Fruit fly (Drosophila melanogaster) whole organism: ENCODE data around the gene CG13133.

Experiments used
- CG8478 ChIP-seq: fragments of >200 bp; optimal IDR thresholded peaks from 2 replicates; lab custom pipeline; 2018; ENCODE audit warnings: inconsistent platforms
- Dll ChIP-seq: fragments of >200 bp; optimal IDR thresholded peaks from 2 replicates; lab custom pipeline; 2017
- EcR ChIP-seq, 2 experiments: fragments of >200 bp; optimal IDR thresholded peaks; 2 replicates each; lab custom pipeline; 2017; ENCODE audit warnings: missing biosample characterization in 2 of 2, missing genetic modification characterization in 2 of 2, missing genetic modification reagents in 2 of 2
- pan ChIP-seq: fragments of >200 bp; optimal IDR thresholded peaks from 2 replicates; lab custom pipeline; 2017
- psq ChIP-seq: fragments of >200 bp; optimal IDR thresholded peaks from 2 replicates; lab custom pipeline; 2017
- usp ChIP-seq: fragments of >200 bp; optimal IDR thresholded peaks from 2 replicates; lab custom pipeline; 2017; ENCODE audit warnings: missing biosample characterization, missing genetic modification characterization, mixed read lengths

CG13133 gene

DNA sequence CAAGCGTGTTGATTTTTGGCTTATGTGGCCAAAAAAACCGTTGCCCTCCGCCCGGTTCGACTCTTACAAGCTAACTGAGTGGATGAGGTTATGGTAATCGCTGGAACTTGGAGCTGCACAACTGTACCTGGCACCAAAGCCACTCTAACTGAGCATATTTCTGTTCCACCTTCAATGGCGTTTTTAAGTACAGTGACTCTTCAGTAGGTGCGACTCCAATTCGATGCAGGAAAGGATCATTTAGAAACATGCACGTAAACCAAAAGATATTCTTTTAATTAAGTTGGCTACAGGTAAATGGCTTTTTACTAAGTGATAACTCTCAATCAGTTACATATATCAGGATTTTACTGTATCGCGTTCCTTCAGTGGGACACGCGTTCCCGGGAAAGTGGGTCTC lies at the start of gene CG13133:
TSS of gene CG13133 (minus strand) at position 101 of the 400 bp plus-strand sequence.
- TF ChIP-seq EcR (GFP tag; optimal IDR thresholded peaks at IDR 0.05; lab: Kevin White, UChicago), result no peak
- TF ChIP-seq usp, result no peak
- TF ChIP-seq Dll (lab: Kevin White, UChicago), result no peak
- no peak for TF ChIP-seq CG8478 (lab: Kevin White, UChicago)
- no peak for TF ChIP-seq psq
- no peak for TF ChIP-seq pan

DNA sequence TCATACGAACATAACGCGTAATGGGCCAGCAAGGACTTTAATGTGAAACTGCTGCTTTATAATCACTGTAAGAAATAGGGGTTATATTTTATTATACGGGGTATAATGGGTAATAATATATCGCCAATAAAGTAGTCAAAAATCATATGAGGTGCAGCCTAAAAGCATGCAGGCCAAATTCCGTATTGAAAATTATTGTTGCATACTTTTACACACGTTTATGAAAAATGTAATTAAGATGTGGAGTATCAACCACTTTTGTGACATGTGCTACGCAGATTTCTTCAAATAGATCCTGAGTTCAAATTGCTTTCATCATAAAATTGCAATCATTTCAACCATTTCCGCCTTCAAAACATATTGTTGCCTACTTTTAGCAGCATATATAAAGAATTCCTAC lies 38.6 kb upstream of the CG13133 start:
- TF ChIP-seq EcR (GFP tag; optimal IDR thresholded peaks at IDR 0.05; lab: Kevin White, UChicago), result no peak
- no peak for TF ChIP-seq Dll (lab: Kevin White, UChicago)
- TF ChIP-seq psq, result no peak
- TF ChIP-seq CG8478 (lab: Kevin White, UChicago), result no peak
- no peak for TF ChIP-seq usp
- TF ChIP-seq pan, result no peak

DNA sequence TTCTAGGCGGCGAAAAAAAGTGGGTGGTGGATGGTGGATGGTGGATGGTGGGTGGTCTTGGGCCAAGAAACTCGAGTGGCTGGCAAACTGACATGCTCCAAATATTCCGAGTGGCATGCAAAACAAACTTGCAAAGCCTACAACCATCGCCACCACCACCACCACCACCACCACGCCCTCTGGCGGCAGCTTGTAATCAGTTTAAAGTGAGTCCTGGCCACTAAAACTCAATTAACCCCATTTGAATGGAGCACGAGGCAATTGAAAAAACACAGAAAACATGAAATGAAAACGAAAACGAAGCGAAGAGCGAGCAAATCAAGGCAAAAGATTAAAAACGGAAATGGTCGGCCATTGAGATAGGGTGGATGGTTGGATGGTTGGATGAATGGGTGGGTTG lies 31.8 kb upstream of the CG13133 start:
- TF ChIP-seq pan (no peak), EcR (GFP tag; optimal IDR thresholded peaks at IDR 0.05; lab: Kevin White, UChicago) (no peak), Dll (lab: Kevin White, UChicago) (no peak), CG8478 (lab: Kevin White, UChicago) (no peak), usp (no peak), psq (no peak)

DNA sequence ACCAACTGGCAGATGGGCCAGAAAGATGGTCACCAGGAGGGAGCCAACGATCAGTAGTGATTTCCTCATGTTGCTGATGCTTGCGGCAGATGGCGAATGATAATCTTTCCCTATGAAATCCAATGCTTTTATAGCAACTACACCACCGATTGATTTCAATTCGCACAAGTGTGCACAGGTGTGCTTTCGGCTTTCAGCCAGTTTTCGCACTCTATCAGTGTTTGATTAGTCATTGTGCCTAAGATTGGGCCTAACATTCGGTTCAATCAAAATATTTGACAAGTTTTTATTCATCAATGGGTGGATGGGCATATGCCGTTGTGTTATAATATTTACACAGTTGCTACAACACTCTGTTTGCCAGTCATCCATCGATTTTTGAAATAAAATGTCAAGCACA lies 30.5 kb upstream of the CG13133 start, which contains the start of gene CG13135:
TSS of gene CG13135 (minus strand) at position 101 of the 400 bp plus-strand sequence.
- TF ChIP-seq CG8478 (lab: Kevin White, UChicago) (no peak), pan (no peak)

DNA sequence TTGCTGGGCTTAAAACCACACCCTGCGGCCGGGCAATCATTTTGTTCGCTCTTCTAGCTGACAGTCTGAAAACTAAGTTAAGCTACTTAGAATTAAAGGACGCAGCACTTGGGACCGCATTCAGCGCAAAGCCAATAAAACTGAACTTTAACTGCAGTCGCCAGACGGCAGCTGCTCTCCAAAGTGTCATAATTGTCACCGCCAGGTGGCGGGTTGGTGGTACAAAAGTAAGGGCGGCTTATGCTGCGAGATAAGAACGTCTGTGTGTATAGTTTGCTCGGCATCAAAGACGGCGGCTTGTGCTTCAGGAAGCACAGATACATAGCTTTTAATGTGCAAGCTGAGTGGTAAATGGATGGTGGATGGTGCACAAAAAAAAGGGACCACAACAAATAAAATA lies 16.6 kb upstream of the CG13133 start:
- TF ChIP-seq usp (no peak), Dll (lab: Kevin White, UChicago) (no peak), EcR (GFP tag; optimal IDR thresholded peaks at IDR 0.05; lab: Kevin White, UChicago) (no peak), CG8478 (lab: Kevin White, UChicago) (no peak), psq (no peak), pan (no peak)

DNA sequence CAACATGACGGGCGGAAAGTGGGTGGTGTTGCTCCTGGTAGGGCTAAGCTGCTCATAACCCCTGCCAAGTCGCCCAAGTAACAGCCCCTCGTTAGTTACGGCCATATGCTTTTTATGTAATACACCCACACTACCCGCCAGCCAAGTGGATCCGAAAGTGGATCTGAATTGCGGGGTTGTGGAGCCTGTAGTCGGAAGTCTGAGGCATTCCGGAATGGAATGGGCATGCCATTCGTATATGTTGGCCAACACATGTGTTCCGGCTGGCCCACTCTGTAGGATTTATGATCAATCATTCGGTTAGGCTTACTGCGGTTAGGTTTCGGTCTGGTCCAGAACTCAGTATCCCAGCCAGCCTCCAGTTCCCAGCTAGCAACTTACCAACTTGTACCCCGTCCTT lies 3.9 kb upstream of the CG13133 start:
- no peak for TF ChIP-seq psq

DNA sequence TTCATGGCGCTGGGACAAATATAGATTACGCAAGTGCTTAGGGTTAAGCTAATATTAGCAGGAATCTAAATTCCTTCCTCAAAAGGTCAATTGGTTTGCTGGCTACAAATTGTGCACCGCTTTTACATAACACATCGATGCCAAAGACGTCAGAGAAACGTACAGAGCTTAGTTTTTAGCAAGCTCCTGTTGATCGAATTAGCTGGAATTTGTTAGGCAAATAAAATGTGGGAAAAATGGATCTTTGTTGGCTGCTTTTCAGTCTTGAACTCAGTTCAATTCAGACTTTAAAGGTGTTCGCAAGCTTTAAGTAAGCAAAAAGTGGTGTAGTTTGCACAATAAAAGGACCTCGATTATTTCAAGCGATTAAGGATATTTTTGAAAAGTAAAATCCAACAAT lies 1.6 kb upstream of the CG13133 start, which contains the start of gene CG34109:
TSS of gene CG34109 (plus strand) at position 301 of the 400 bp plus-strand sequence.
- TF ChIP-seq usp (no peak), CG8478 (lab: Kevin White, UChicago) (no peak), pan (no peak), psq (no peak), EcR (GFP tag; optimal IDR thresholded peaks at IDR 0.05; lab: Kevin White, UChicago) (no peak), Dll (lab: Kevin White, UChicago) (no peak)

DNA sequence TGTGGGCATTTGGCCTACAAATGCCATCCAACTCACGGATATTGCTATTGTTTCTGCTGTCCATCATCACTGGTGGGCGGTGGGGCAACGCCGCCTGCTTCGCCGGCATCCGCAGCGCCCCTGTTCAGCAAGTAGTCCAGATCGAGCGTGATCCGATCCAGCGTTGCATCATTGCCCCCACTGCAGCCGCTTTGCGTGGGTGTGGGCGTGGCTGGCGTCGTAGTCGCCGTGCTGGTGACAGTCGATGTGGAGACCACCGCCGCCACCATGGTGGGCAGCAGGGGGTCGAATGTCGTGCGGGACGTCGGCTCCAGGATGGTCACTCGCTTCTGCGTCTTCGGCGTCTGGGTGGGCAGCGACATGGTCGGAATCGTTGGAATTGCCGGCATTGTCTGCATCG lies 27.4 kb downstream of the CG13133 start:
- TF ChIP-seq CG8478 (lab: Kevin White, UChicago) (no peak), Dll (lab: Kevin White, UChicago) (no peak), EcR (GFP tag; optimal IDR thresholded peaks at IDR 0.05; lab: Kevin White, UChicago) (no peak), pan (no peak)

DNA sequence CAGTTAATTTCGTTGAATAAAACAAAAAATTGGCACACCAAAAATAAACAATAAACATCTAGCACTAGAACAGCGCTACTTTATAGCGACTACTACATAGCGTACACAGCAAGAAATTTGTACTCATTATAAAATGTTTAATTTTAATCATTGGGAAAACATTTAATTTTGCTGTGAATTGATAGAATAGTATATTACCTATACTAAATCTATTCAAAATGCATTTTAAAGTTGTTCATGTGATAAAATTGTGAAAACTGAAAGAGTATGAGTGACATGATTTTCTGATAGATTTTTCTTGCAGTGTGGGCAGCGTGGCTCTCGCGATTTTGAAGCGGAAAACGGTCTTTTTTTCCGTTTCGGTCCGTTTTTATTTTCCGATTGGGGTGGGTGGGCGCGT lies 30.9 kb downstream of the CG13133 start:
- TF ChIP-seq CG8478 (lab: Kevin White, UChicago) (no peak), Dll (lab: Kevin White, UChicago) (no peak), usp (no peak), pan (no peak), EcR (GFP tag; optimal IDR thresholded peaks at IDR 0.05; lab: Kevin White, UChicago) (no peak), psq (no peak)

DNA sequence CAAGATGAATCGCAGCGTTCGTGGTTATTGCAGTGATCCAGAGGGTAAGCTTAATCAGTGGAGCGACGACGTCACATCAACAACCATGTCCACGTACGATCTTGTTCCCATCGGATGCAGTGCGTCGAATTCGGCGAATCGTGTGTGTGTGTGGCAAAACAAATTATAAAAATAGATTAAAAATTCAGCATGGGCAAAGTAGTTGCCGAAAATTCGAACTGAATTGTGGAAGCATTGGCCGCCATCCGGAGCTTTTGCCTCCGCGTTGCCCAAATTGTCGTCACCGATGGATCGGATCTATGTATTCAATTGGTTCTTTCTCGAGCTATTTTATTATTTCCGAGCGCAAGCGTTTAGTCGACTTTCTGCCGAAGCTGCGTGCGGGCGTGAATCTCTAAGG lies 31.7 kb downstream of the CG13133 start, which contains the start of gene Spn31A:
TSS of gene Spn31A (plus strand) at position 301 of the 400 bp plus-strand sequence.
- no peak for TF ChIP-seq Dll (lab: Kevin White, UChicago)
- TF ChIP-seq usp, result no peak
- TF ChIP-seq pan, result no peak
- TF ChIP-seq psq, result no peak
- TF ChIP-seq CG8478 (lab: Kevin White, UChicago), result no peak
- TF ChIP-seq EcR (GFP tag; optimal IDR thresholded peaks at IDR 0.05; lab: Kevin White, UChicago), result no peak

DNA sequence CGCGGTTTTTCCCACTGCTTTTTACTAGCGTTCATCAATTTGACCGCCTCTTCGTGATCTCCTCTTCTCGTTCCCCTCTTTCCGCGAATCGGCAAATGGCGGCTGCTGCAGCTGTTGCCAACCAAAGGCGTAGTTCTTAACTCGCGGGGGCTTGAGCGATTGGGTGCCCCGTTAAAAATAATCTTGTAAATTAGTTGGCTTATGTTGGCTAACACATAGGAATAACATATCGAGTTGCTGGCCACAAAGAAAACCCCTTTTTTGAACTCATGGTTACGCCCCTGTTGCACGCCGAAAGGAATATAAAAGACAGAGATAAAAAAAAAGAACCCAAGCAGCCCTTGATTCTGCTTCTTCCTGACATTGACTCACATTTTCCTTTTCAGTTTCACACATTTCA lies 35.0 kb downstream of the CG13133 start:
- TF ChIP-seq usp (no peak), EcR (GFP tag; optimal IDR thresholded peaks at IDR 0.05; lab: Kevin White, UChicago) (no peak), pan (no peak), CG8478 (lab: Kevin White, UChicago) (no peak), psq (no peak), Dll (lab: Kevin White, UChicago) (no peak)

DNA sequence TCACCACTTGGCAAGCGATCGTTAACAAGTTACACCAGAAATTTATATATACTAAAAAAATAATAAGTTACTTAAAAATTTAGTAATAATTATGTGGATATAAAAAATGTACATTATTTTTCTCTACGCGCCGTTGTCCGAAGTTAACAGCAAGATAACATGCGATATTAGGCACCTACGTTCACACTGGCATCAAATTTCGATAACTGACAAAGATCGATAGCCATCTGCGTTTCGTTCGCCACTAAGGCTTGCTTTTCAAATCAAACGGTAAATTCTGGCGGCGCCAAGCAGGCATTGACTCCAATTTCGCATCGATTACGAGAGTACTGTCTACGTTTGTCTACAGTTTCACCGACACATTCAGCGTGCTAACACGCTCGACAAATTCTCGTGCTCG lies 35.5 kb downstream of the CG13133 start, which contains the start of gene Pen:
TSS of gene Pen (plus strand) at position 196 of the 400 bp plus-strand sequence.
- no peak for TF ChIP-seq psq
- no peak for TF ChIP-seq CG8478 (lab: Kevin White, UChicago)
- no peak for TF ChIP-seq pan
- TF ChIP-seq EcR (GFP tag; optimal IDR thresholded peaks at IDR 0.05; lab: Kevin White, UChicago), result no peak
- no peak for TF ChIP-seq usp
- no peak for TF ChIP-seq Dll (lab: Kevin White, UChicago)

DNA sequence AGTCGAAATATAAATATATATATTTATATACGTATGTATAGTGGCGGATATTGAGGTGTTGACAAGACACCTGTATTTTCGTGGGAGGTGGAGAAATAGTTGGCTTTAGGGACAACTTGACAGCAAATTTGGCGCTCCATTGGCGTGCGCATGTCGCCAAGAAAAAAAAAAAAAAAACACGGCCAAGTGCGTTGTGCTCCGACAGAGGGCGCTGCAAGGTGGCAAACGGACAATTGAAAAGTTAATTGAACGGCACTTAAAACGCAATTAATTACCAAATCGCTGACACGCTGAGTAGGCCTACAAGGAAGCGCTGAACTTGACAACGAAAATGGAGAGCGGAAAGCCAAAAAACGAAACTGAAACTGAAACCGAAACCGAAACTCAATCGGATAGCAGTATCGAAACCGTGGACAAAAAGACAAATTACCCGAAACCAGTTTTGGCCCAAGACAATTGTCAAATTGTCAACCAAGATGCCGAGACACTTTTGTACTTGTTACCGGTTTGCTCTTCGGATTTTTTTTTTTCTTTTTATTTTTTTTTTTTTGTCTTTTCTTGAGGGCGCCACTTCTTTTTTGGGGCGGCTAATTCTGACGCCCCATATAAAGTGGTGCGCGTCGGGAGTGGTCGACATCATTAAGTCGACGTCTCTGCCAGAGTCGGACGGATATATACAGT lies 38.5 kb downstream of the CG13133 start, which contains the start of gene Cpr31A:
TSS of gene Cpr31A (plus strand) at position 631 of the 681 bp plus-strand sequence.
- TF ChIP-seq Dll (lab: Kevin White, UChicago), result no peak
- TF ChIP-seq CG8478 (lab: Kevin White, UChicago), result no peak
- no peak for TF ChIP-seq usp
- no peak for TF ChIP-seq psq
- TF ChIP-seq pan, result no peak
- no peak for TF ChIP-seq EcR (GFP tag; optimal IDR thresholded peaks at IDR 0.05; lab: Kevin White, UChicago)
